Fruit fly (Drosophila melanogaster): ENCODE results near the gene CG11964.

DNA sequence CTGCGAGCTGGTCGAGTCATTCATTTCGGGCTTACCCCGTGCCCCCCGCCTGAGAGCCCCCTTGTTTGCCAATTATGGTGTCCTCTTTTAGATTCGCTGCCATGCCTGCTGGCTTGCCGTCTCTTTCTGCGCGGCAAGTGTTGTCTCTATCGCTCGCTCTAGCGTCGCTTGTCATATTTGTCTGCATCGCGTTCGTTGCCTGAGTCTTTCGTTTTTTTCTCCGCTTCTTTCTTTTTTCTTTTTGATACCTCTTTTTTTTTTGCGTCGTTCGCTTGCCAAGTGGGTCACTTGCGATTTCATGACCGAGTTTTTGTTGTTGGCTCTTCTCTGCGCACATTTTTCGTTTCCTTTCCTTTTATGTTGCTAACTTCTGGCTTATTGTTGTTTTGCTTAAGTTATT is 27.0 kb upstream of the CG11964 start:
- no peak for TF ChIP-seq h (GFP tag; optimal IDR thresholded peaks at IDR 0.05)
- TF ChIP-seq Mio (GFP tag; optimal IDR thresholded peaks at IDR 0.05): no peak
- no peak for TF ChIP-seq Hr83 (GFP tag; optimal IDR thresholded peaks at IDR 0.05; ENCODE audit: poor library complexity, severe bottlenecking)
- TF ChIP-seq woc (GFP tag; optimal IDR thresholded peaks at IDR 0.05): no peak
- TF ChIP-seq fru (GFP tag; optimal IDR thresholded peaks at IDR 0.05): no peak
- no peak for TF ChIP-seq brk (GFP tag; optimal IDR thresholded peaks at IDR 0.05)
- no peak for TF ChIP-seq usp (GFP tag; optimal IDR thresholded peaks at IDR 0.05)
- no peak for TF ChIP-seq Dfd (GFP tag; optimal IDR thresholded peaks at IDR 0.05)
- no peak for TF ChIP-seq Sp1 (GFP tag; optimal IDR thresholded peaks at IDR 0.05)
